Fruit fly (Drosophila melanogaster): Measurements from ENCODE around the gene CG32986.

- TF ChIP-seq CG2116 (GFP tag; optimal IDR thresholded peaks at IDR 0.05): no peak
- TF ChIP-seq Dek (tag; optimal IDR thresholded peaks at IDR 0.05): no peak
- TF ChIP-seq Jarid2 (GFP tag; optimal IDR thresholded peaks at IDR 0.05): no peak
- no peak for TF ChIP-seq Dref (GFP tag; IDR thresholded peaks at IDR 0.05)
- TF ChIP-seq CG17568 (GFP tag; optimal IDR thresholded peaks at IDR 0.05): no peak
- TF ChIP-seq CG10431 (GFP tag; optimal IDR thresholded peaks at IDR 0.05): no peak
- no peak for TF ChIP-seq ttk (GFP tag; IDR thresholded peaks at IDR 0.05)
- no peak for TF ChIP-seq CG9797 (GFP tag; optimal IDR thresholded peaks at IDR 0.05)
- TF ChIP-seq Opbp (GFP tag; IDR thresholded peaks at IDR 0.05; ENCODE audit: partially characterized antibody): no peak
These were observed 21.9 kb upstream of the CG32986 start for dm6 chr2L:8840717-8841116.

Measured in whole organism, embryonic.